Fruit fly (Drosophila melanogaster) whole organism, pupa: Measurements from ENCODE around the gene tkv.

Experiments used
- CG10348 ChIP-seq: fragments of 200-800 bp; sonication (Bioruptor generic); IDR thresholded peaks from 2 replicates; pipeline ENCODE4 v1.3.6; 2022; ENCODE audit warnings: missing biosample characterization, missing genetic modification characterization
- CG12605 ChIP-seq: fragments of 200-800 bp; sonication (Bioruptor generic); IDR thresholded peaks from 2 replicates; pipeline ENCODE4 v1.3.6; 2022; ENCODE audit warnings: missing biosample characterization, missing genetic modification characterization
- CG13204 ChIP-seq: fragments of 200-800 bp; sonication (Bioruptor generic); optimal IDR thresholded peaks from 2 replicates; lab custom pipeline; 2018; ENCODE audit warnings: missing biosample characterization, mild to moderate bottlenecking, missing genetic modification characterization, moderate library complexity
- CG14655 ChIP-seq: fragments of 200-800 bp; sonication (Bioruptor generic); optimal IDR thresholded peaks from 3 replicates; lab custom pipeline; 2017; ENCODE audit warnings: mild to moderate bottlenecking, missing biosample characterization, missing genetic modification reagents, missing genetic modification characterization
- CG15710 ChIP-seq: fragments of 200-800 bp; sonication (Bioruptor generic); optimal IDR thresholded peaks from 2 replicates; lab custom pipeline; 2018; ENCODE audit warnings: missing biosample characterization, mild to moderate bottlenecking, missing genetic modification characterization, moderate library complexity
- CG17806 ChIP-seq: fragments of 200-800 bp; sonication (Bioruptor generic); optimal IDR thresholded peaks from 2 replicates; lab custom pipeline; 2018; ENCODE audit warnings: missing biosample characterization, mild to moderate bottlenecking, missing genetic modification characterization, moderate library complexity
- CG32121 ChIP-seq: fragments of 200-800 bp; sonication (Bioruptor generic); IDR thresholded peaks from 2 replicates; pipeline ENCODE4 v1.3.6; 2022; ENCODE audit warnings: missing biosample characterization, missing genetic modification characterization
- CG34367 ChIP-seq: fragments of 200-800 bp; sonication (Bioruptor generic); optimal IDR thresholded peaks from 2 replicates; lab custom pipeline; 2018; ENCODE audit warnings: missing biosample characterization, mild to moderate bottlenecking, missing genetic modification characterization
- CG4496 ChIP-seq: fragments of 200-800 bp; sonication (Bioruptor generic); IDR thresholded peaks from 3 replicates; pipeline ENCODE4 v1.3.6; 2022; ENCODE audit warnings: missing biosample characterization, missing genetic modification characterization
- CG8159 ChIP-seq: fragments of 200-800 bp; sonication (Bioruptor generic); optimal IDR thresholded peaks from 3 replicates; lab custom pipeline; 2018; ENCODE audit warnings: missing biosample characterization, mild to moderate bottlenecking, missing genetic modification characterization, moderate library complexity
- CG8301 ChIP-seq: fragments of 200-800 bp; sonication (Bioruptor generic); optimal IDR thresholded peaks from 2 replicates; lab custom pipeline; 2018; ENCODE audit warnings: missing biosample characterization, mild to moderate bottlenecking, missing genetic modification characterization
- CG9948 ChIP-seq: fragments of 200-800 bp; sonication (Bioruptor generic); optimal IDR thresholded peaks from 2 replicates; lab custom pipeline; 2018; ENCODE audit warnings: missing biosample characterization, mild to moderate bottlenecking, missing genetic modification characterization, moderate library complexity
- D1 ChIP-seq: fragments of 200-800 bp; sonication (Bioruptor generic); optimal IDR thresholded peaks from 2 replicates; lab custom pipeline; 2018; ENCODE audit warnings: missing biosample characterization, mild to moderate bottlenecking, missing genetic modification characterization, moderate library complexity
- EcR ChIP-seq: fragments of 200-800 bp; sonication (Bioruptor generic); optimal IDR thresholded peaks from 3 replicates; lab custom pipeline; 2019; ENCODE audit warnings: missing biosample characterization, missing genetic modification characterization, mild to moderate bottlenecking, moderate library complexity, missing genetic modification reagents
- Ets98B ChIP-seq: fragments of 200-800 bp; sonication (Bioruptor generic); IDR thresholded peaks from 2 replicates; pipeline ENCODE4 v1.3.6; 2022; ENCODE audit warnings: missing biosample characterization, missing genetic modification characterization
- Pif1A ChIP-seq: fragments of 200-800 bp; sonication (Bioruptor generic); optimal IDR thresholded peaks from 3 replicates; lab custom pipeline; 2016; ENCODE audit warnings: missing biosample characterization, missing genetic modification characterization
- Pif1B ChIP-seq: fragments of 200-800 bp; sonication (Bioruptor generic); optimal IDR thresholded peaks from 3 replicates; lab custom pipeline; 2016; ENCODE audit warnings: missing biosample characterization, missing genetic modification characterization
- Snoo ChIP-seq: fragments of 200-800 bp; sonication (Bioruptor generic); optimal IDR thresholded peaks from 3 replicates; lab custom pipeline; 2017; ENCODE audit warnings: missing biosample characterization, mild to moderate bottlenecking, missing genetic modification characterization, inconsistent platforms
- fd96Ca ChIP-seq: fragments of 200-800 bp; sonication (Bioruptor generic); IDR thresholded peaks from 3 replicates; pipeline ENCODE4 v1.3.6; 2022; ENCODE audit warnings: missing biosample characterization, missing genetic modification characterization
- gl ChIP-seq: fragments of 200-800 bp; sonication (Bioruptor generic); optimal IDR thresholded peaks from 2 replicates; lab custom pipeline; 2018; ENCODE audit warnings: missing biosample characterization, mild to moderate bottlenecking, missing genetic modification characterization
- rn ChIP-seq: fragments of 200-800 bp; sonication (Bioruptor generic); IDR thresholded peaks from 2 replicates; pipeline ENCODE4 v1.3.6; 2022; ENCODE audit warnings: missing biosample characterization, missing genetic modification characterization

Gene tkv

dm6 chr2L:5297289-5297960 is 26.2 kb upstream of the tkv start:
- TF ChIP-seq rn (GFP tag; lab: Robert Waterston, UW): no peak
- peak; percentile 28 for TF ChIP-seq Pif1B (GFP tag; lab: Kevin White, UChicago)
- no peak for TF ChIP-seq CG34367 (tag; lab: Kevin White, UChicago)
- no peak for TF ChIP-seq CG17806
- 0 out of 2 replicates have a peak, but pooled peaks have one; percentile 25 for TF ChIP-seq Ets98B (GFP tag; lab: Robert Waterston, UW)
- no peak for TF ChIP-seq CG10348 (GFP tag; lab: Robert Waterston, UW)
- TF ChIP-seq CG13204 (GFP tag; lab: Kevin White, UChicago): no peak
- 0 out of 3 replicates have a peak, but pooled peaks have one; percentile 23 for TF ChIP-seq fd96Ca (GFP tag; lab: Robert Waterston, UW)
- no peak for TF ChIP-seq CG4496 (GFP tag; lab: Robert Waterston, UW)
- no peak for TF ChIP-seq CG12605 (GFP tag; lab: Robert Waterston, UW)
- TF ChIP-seq CG8301 (tag; lab: Kevin White, UChicago): peak; percentile 83
- TF ChIP-seq CG9948 (tag; lab: Kevin White, UChicago): no peak
- no peak for TF ChIP-seq EcR (GFP tag; lab: Kevin White, UChicago)
- no peak for TF ChIP-seq CG8159 (tag; lab: Kevin White, UChicago)
- TF ChIP-seq Snoo (tag; lab: Kevin White, UChicago): peak; percentile 91
- TF ChIP-seq gl (tag; lab: Kevin White, UChicago): no peak
- peak; percentile 54 for TF ChIP-seq CG14655 (GFP tag; lab: Kevin White, UChicago)
- TF ChIP-seq Pif1A (GFP tag; lab: Kevin White, UChicago): peak; percentile 4
- no peak for TF ChIP-seq CG15710 (tag; lab: Kevin White, UChicago)
- TF ChIP-seq CG32121 (GFP tag; lab: Robert Waterston, UW): peak; percentile 34; the same call in 1 of the 2 replicates
- no peak for TF ChIP-seq D1 (tag; lab: Kevin White, UChicago)

dm6 chr2L:5296672-5297288 is 25.6 kb upstream of the tkv start:
- TF ChIP-seq CG8301 (tag; lab: Kevin White, UChicago) (peak; percentile 88), gl (tag; lab: Kevin White, UChicago) (peak; percentile 86), CG32121 (GFP tag; lab: Robert Waterston, UW) (no peak), D1 (tag; lab: Kevin White, UChicago) (peak; percentile 84), CG10348 (GFP tag; lab: Robert Waterston, UW) (no peak), CG9948 (tag; lab: Kevin White, UChicago) (peak; percentile 89), CG8159 (tag; lab: Kevin White, UChicago) (peak; percentile 96), fd96Ca (GFP tag; lab: Robert Waterston, UW) (no peak), EcR (GFP tag; lab: Kevin White, UChicago) (peak; percentile 83), CG13204 (GFP tag; lab: Kevin White, UChicago) (peak; percentile 96), Pif1A (GFP tag; lab: Kevin White, UChicago) (peak; percentile 85), Pif1B (GFP tag; lab: Kevin White, UChicago) (peak; percentile 78), CG34367 (tag; lab: Kevin White, UChicago) (peak; percentile 88), CG4496 (GFP tag; lab: Robert Waterston, UW) (no peak; the same call in 2 of the 3 replicates), Ets98B (GFP tag; lab: Robert Waterston, UW) (no peak), CG15710 (tag; lab: Kevin White, UChicago) (peak; percentile 91), Snoo (tag; lab: Kevin White, UChicago) (no peak), CG12605 (GFP tag; lab: Robert Waterston, UW) (no peak), CG17806 (peak; percentile 94), CG14655 (GFP tag; lab: Kevin White, UChicago) (peak; percentile 81), rn (GFP tag; lab: Robert Waterston, UW) (0 out of 2 replicates have a peak, but pooled peaks have one; percentile 16)

- no peak for TF ChIP-seq CG12605 (GFP tag; lab: Robert Waterston, UW)
- no peak for TF ChIP-seq CG15710 (tag; lab: Kevin White, UChicago)
- TF ChIP-seq Pif1A (GFP tag; lab: Kevin White, UChicago): peak; percentile 3
Measured at dm6 chr2L:5295245-5295572, 24.0 kb upstream of the tkv start.

DNA sequence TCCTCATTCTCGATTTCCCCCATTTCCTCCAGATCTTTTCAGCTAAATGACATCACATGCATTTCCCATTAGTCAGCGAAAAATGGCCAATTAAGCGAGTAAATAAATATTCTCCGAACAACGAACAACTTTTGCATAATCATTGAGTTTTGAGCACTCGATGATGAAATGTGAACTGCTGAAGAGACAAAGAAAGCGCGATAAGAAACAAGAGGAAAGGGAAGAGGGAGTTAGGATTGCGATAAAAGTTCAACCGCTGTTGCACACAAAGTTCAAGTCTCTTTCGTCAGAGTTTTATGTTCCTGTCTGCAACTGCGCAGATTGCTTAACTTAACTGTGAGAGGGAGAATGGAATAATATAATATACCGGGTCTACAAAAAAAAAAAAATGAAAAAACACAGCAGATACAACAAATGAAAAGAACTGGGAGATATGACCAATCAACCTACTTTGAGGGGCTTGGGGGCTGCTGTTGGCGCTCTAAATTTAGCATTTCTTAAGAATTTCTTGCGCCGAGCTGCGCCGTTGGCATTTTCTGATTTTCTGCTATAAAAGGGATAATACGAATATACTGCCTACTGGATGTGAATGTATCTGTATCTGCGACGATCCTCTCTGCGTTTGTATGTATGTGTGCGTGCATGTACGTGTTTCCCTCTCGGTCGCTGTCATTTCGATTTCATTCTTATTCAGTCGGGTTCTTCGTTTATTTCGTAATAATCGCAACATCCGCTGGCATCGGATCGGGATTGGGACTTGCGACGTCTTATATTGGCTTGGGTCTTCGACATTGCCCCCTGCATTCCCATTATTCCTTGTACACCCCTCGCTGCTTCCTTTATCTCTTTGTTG is 23.4 kb upstream of the tkv start:
- no peak for TF ChIP-seq CG9948 (tag; lab: Kevin White, UChicago)
- TF ChIP-seq rn (GFP tag; lab: Robert Waterston, UW): no peak
- TF ChIP-seq CG17806: no peak
- TF ChIP-seq D1 (tag; lab: Kevin White, UChicago): no peak
- TF ChIP-seq CG34367 (tag; lab: Kevin White, UChicago): no peak
- no peak for TF ChIP-seq Pif1A (GFP tag; lab: Kevin White, UChicago)
- no peak for TF ChIP-seq CG10348 (GFP tag; lab: Robert Waterston, UW)
- TF ChIP-seq Snoo (tag; lab: Kevin White, UChicago): no peak
- peak; percentile 79 for TF ChIP-seq CG13204 (GFP tag; lab: Kevin White, UChicago)
- TF ChIP-seq CG14655 (GFP tag; lab: Kevin White, UChicago): peak; percentile 8
- TF ChIP-seq Ets98B (GFP tag; lab: Robert Waterston, UW): 0 out of 2 replicates have a peak, but pooled peaks have one; percentile 8
- peak; percentile 20 for TF ChIP-seq gl (tag; lab: Kevin White, UChicago)
- no peak; the same call in 2 of the 3 replicates for TF ChIP-seq fd96Ca (GFP tag; lab: Robert Waterston, UW)
- TF ChIP-seq CG15710 (tag; lab: Kevin White, UChicago): no peak
- no peak for TF ChIP-seq CG32121 (GFP tag; lab: Robert Waterston, UW)
- peak; percentile 22; the same call in 1 of the 3 replicates for TF ChIP-seq CG4496 (GFP tag; lab: Robert Waterston, UW)
- TF ChIP-seq CG8301 (tag; lab: Kevin White, UChicago): no peak
- peak; percentile 23; the same call in 1 of the 2 replicates for TF ChIP-seq CG12605 (GFP tag; lab: Robert Waterston, UW)
- TF ChIP-seq Pif1B (GFP tag; lab: Kevin White, UChicago): peak; percentile 63
- peak; percentile 98 for TF ChIP-seq EcR (GFP tag; lab: Kevin White, UChicago)
- peak; percentile 14 for TF ChIP-seq CG8159 (tag; lab: Kevin White, UChicago)
